Worm (Caenorhabditis elegans) whole organism, midembryonic: ENCODE measurements around the gene scl-26.

Experiments
- cog-1 ChIP-seq: sonication (generic microtip); optimal IDR thresholded peaks from 2 replicates; lab custom pipeline; 2016; ENCODE audit warnings: missing genetic modification characterization, missing compliant biosample characterization
- flt-1 ChIP-seq: fragments of 200-800 bp; sonication (Bioruptor generic); IDR thresholded peaks from 2 replicates; pipeline ENCODE4 v1.3.6; 2022; ENCODE audit warnings: missing genetic modification characterization, missing compliant biosample characterization
- med-1 ChIP-seq: sonication (generic microtip); optimal IDR thresholded peaks from 2 replicates; lab custom pipeline; 2017; ENCODE audit warnings: missing genetic modification characterization, mild to moderate bottlenecking, missing compliant biosample characterization, antibody characterized with exemption, missing genetic modification reagents; ENCODE audit not compliant: insufficient read depth
- tab-1 ChIP-seq: fragments of 200-800 bp; sonication (Bioruptor generic); IDR thresholded peaks from 2 replicates; pipeline ENCODE4 v1.3.6; 2022; ENCODE audit warnings: missing genetic modification characterization, missing compliant biosample characterization

DNA sequence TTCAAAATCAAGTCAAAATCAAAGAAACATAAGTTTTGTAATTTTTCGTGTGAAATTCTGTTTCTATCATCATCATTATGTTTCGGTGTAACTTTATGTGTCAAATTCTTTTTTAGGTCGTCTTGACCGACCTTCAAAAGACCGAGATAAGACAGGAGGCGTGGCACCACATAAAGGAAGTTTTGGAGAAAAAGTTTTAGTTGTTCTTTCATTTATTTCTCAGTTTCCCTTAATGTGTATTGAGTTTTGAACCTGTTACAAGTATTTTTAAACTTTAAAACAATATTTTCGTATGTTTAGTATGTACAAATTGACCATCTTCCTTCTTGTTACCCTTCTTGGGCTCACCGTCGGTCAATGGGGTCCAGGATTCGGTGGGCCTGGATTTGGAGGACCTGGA, 23.3 kb upstream of the scl-26 start, which contains the start of gene grsp-4:
- TF ChIP-seq tab-1 (GFP tag; lab: Robert Waterston, UW), result no peak
- TF ChIP-seq cog-1, result no peak
- no peak for TF ChIP-seq med-1 (GFP tag; lab: Kevin White, UChicago)
- TF ChIP-seq flt-1 (GFP tag; lab: Robert Waterston, UW), result no peak
